Fruit fly (Drosophila melanogaster): ENCODE results near the gene Madm.

Madm gene

dm6 chr3R:5791497-5791896 is 49.2 kb downstream of the Madm start, which contains the start of gene Hpf1 (continued):
- TF ChIP-seq Lhr (GFP tag; optimal IDR thresholded peaks at IDR 0.05) (peak; percentile 93), zen (tag; optimal IDR thresholded peaks at IDR 0.05) (peak; percentile 97), NK7.1 (GFP tag; optimal IDR thresholded peaks at IDR 0.05) (peak; percentile 97), grau (tag; optimal IDR thresholded peaks at IDR 0.05) (peak; percentile 98), schlank (tag; optimal IDR thresholded peaks at IDR 0.05) (peak; percentile 98), GATAe (GFP tag; conservative IDR thresholded peaks at IDR 0.05) (peak; percentile 96), CG2199 (GFP tag; IDR thresholded peaks at IDR 0.05) (peak; percentile 85; the same call in 2 of the 3 replicates), CG11398 (GFP tag; optimal IDR thresholded peaks at IDR 0.05) (peak; percentile 98), cg (GFP tag; optimal IDR thresholded peaks at IDR 0.05) (no peak), Kr (GFP tag; optimal IDR thresholded peaks at IDR 0.05) (peak; percentile 4), hb (GFP tag; IDR thresholded peaks at IDR 0.05; ENCODE audit: partially characterized antibody) (no peak), CG4730 (GFP tag; IDR thresholded peaks at IDR 0.05) (peak; percentile 96), CG7786 (GFP tag; optimal IDR thresholded peaks at IDR 0.05) (peak; percentile 99), grn (GFP tag; optimal IDR thresholded peaks at IDR 0.05) (no peak), dysf (GFP tag; IDR thresholded peaks at IDR 0.05) (peak; percentile 99), CG6272 (GFP tag; IDR thresholded peaks at IDR 0.05) (peak; percentile 98), eve (GFP tag; optimal IDR thresholded peaks at IDR 0.05) (no peak), sc (optimal IDR thresholded peaks at IDR 0.05) (no peak), sc (GFP tag; optimal IDR thresholded peaks at IDR 0.05) (peak; percentile 93), Vsx1 (GFP tag; optimal IDR thresholded peaks at IDR 0.05) (peak; percentile 94), Eip74EF (GFP tag; optimal IDR thresholded peaks at IDR 0.05) (peak in 1 of 2 experiments; percentile 97), CG15514 (GFP tag; optimal IDR thresholded peaks at IDR 0.05) (peak; percentile 94), nom (GFP tag; optimal IDR thresholded peaks at IDR 0.05) (peak; percentile 96), org-1 (GFP tag; optimal IDR thresholded peaks at IDR 0.05) (peak; percentile 97), unpg (GFP tag; optimal IDR thresholded peaks at IDR 0.05) (peak; percentile 99), CG13123 (GFP tag; optimal IDR thresholded peaks at IDR 0.05) (peak; percentile 95), Deaf1 (tag; optimal IDR thresholded peaks at IDR 0.05) (peak; percentile 85), CG4424 (GFP tag; optimal IDR thresholded peaks at IDR 0.05) (peak; percentile 98), exex (tag; optimal IDR thresholded peaks at IDR 0.05) (peak; percentile 92), CG15696 (tag; optimal IDR thresholded peaks at IDR 0.05) (peak; percentile 94), ssp (GFP tag; IDR thresholded peaks at IDR 0.05) (peak; percentile 93), cato (GFP tag; optimal IDR thresholded peaks at IDR 0.05; ENCODE audit: borderline replicate concordance) (peak; percentile 96), Sry-β (GFP tag; optimal IDR thresholded peaks at IDR 0.05) (peak; percentile 65), Six4 (GFP tag; optimal IDR thresholded peaks at IDR 0.05) (peak; percentile 98), CG11695 (GFP tag; IDR thresholded peaks at IDR 0.05) (peak; percentile 99), CG7556 (GFP tag; optimal IDR thresholded peaks at IDR 0.05) (peak; percentile 97), fd64A (GFP tag; optimal IDR thresholded peaks at IDR 0.05) (peak; percentile 93), chm (GFP tag; IDR thresholded peaks at IDR 0.05) (peak; percentile 95), CG12071 (GFP tag; optimal IDR thresholded peaks at IDR 0.05) (peak; percentile 98), H2.0 (GFP tag; IDR thresholded peaks at IDR 0.05) (peak; percentile 97), CG4617 (GFP tag; optimal IDR thresholded peaks at IDR 0.05; ENCODE audit: borderline replicate concordance) (peak; percentile 98), eyg (GFP tag; optimal IDR thresholded peaks at IDR 0.05) (peak; percentile 98), Spps (tag; optimal IDR thresholded peaks at IDR 0.05) (peak; percentile 94), Med (GFP tag) (peak; percentile 100), pfk (GFP tag; optimal IDR thresholded peaks at IDR 0.05) (peak; percentile 51), Elba2 (GFP tag; optimal IDR thresholded peaks at IDR 0.05) (peak; percentile 78), CG5180 (GFP tag; optimal IDR thresholded peaks at IDR 0.05) (peak; percentile 88), CG10959 (GFP tag; IDR thresholded peaks at IDR 0.05) (peak; percentile 93), sna (GFP tag; IDR thresholded peaks at IDR 0.05; ENCODE audit: partially characterized antibody) (no peak), tio (GFP tag; optimal IDR thresholded peaks at IDR 0.05) (peak; percentile 98)

Data from whole organism, embryonic.